Fruit fly (Drosophila melanogaster): ENCODE data around the gene CG5984.

Gene CG5984

dm6 chr3R:27282286-27282685 is 34.5 kb upstream of the CG5984 start, which contains the start of gene mrt (continued):
- TF ChIP-seq C15 (GFP tag; IDR thresholded peaks at IDR 0.05) = no peak
- TF ChIP-seq ewg (GFP tag; optimal IDR thresholded peaks at IDR 0.05) = no peak
- peak; percentile 19 for TF ChIP-seq Hsf (GFP tag; optimal IDR thresholded peaks at IDR 0.05)
- peak; percentile 61 for TF ChIP-seq dmrt99B (tag; optimal IDR thresholded peaks at IDR 0.05)
- TF ChIP-seq CG1529 (GFP tag; optimal IDR thresholded peaks at IDR 0.05) = no peak
- no peak for TF ChIP-seq CG15479 (GFP tag; optimal IDR thresholded peaks at IDR 0.05)
- TF ChIP-seq gfzf (GFP tag; optimal IDR thresholded peaks at IDR 0.05) = no peak
- 0 out of 2 replicates have a peak, but pooled peaks have one; percentile 9 for TF ChIP-seq rib (GFP tag; IDR thresholded peaks at IDR 0.05)
- peak; percentile 54 for TF ChIP-seq fd3F (GFP tag; optimal IDR thresholded peaks at IDR 0.05)
- no peak for TF ChIP-seq zf30C (GFP tag; optimal IDR thresholded peaks at IDR 0.05)
- no peak for TF ChIP-seq CG2129 (GFP tag; IDR thresholded peaks at IDR 0.05; ENCODE audit: partially characterized antibody)
- no peak for TF ChIP-seq CG10274 (GFP tag; optimal IDR thresholded peaks at IDR 0.05)
- no peak for TF ChIP-seq sc (optimal IDR thresholded peaks at IDR 0.05)
- no peak for TF ChIP-seq sc (GFP tag; optimal IDR thresholded peaks at IDR 0.05)
- peak; percentile 58 for TF ChIP-seq maf-S (GFP tag; optimal IDR thresholded peaks at IDR 0.05)
- TF ChIP-seq CG14014 (GFP tag; IDR thresholded peaks at IDR 0.05) = peak; percentile 50; the same call in 1 of the 2 replicates
- no peak for TF ChIP-seq Bgb (GFP tag; IDR thresholded peaks at IDR 0.05; ENCODE audit: partially characterized antibody)
- TF ChIP-seq CG7987 (GFP tag; optimal IDR thresholded peaks at IDR 0.05) = peak; percentile 73
- peak; percentile 69 for TF ChIP-seq lmd (GFP tag; IDR thresholded peaks at IDR 0.05)
- peak; percentile 50; the same call in 1 of the 3 replicates for TF ChIP-seq CG11560 (tag; IDR thresholded peaks at IDR 0.05)
- TF ChIP-seq CG7357 (GFP tag; IDR thresholded peaks at IDR 0.05) = peak; percentile 43; the same call in 1 of the 3 replicates
- no peak for TF ChIP-seq chinmo (GFP tag; IDR thresholded peaks at IDR 0.05; ENCODE audit: partially characterized antibody)
- no peak for TF ChIP-seq Abd-B (GFP tag; optimal IDR thresholded peaks at IDR 0.05)
- peak; percentile 63 for TF ChIP-seq CG11504 (tag; optimal IDR thresholded peaks at IDR 0.05)
- TF ChIP-seq Dll (GFP tag; IDR thresholded peaks at IDR 0.05; ENCODE audit: partially characterized antibody) = no peak
- no peak for TF ChIP-seq inv (GFP tag; IDR thresholded peaks at IDR 0.05; ENCODE audit: partially characterized antibody)
- TF ChIP-seq CG30431 (GFP tag; optimal IDR thresholded peaks at IDR 0.05) = peak; percentile 11
- TF ChIP-seq knrl (GFP tag; IDR thresholded peaks at IDR 0.05; ENCODE audit: partially characterized antibody) = no peak
- TF ChIP-seq eve (GFP tag; optimal IDR thresholded peaks at IDR 0.05) = no peak
- 0 out of 2 replicates have a peak, but pooled peaks have one; percentile 9 for TF ChIP-seq CG43689 (GFP tag; IDR thresholded peaks at IDR 0.05)
- no peak for TF ChIP-seq yki (optimal IDR thresholded peaks at IDR 0.05)
- no peak for TF ChIP-seq emc (GFP tag; optimal IDR thresholded peaks at IDR 0.05)
- peak; percentile 48 for TF ChIP-seq Myb (GFP tag; optimal IDR thresholded peaks at IDR 0.05)
- TF ChIP-seq Neu2 (GFP tag; optimal IDR thresholded peaks at IDR 0.05; ENCODE audit: borderline replicate concordance) = no peak
- peak; percentile 14 to 67 for TF ChIP-seq Hr51 (GFP tag; optimal IDR thresholded peaks at IDR 0.05)
- peak; percentile 11 for TF ChIP-seq Blimp-1 (GFP tag; optimal IDR thresholded peaks at IDR 0.05)
- TF ChIP-seq CG10321 (GFP tag; IDR thresholded peaks at IDR 0.05) = no peak
- TF ChIP-seq oc (tag; optimal IDR thresholded peaks at IDR 0.05) = peak; percentile 59
- peak; percentile 12 for TF ChIP-seq CG4617 (GFP tag; optimal IDR thresholded peaks at IDR 0.05; ENCODE audit: borderline replicate concordance)
- TF ChIP-seq jing (GFP tag; optimal IDR thresholded peaks at IDR 0.05) = no peak
- no peak for TF ChIP-seq wor (GFP tag; IDR thresholded peaks at IDR 0.05)
- peak; percentile 55 for TF ChIP-seq fu2 (GFP tag; optimal IDR thresholded peaks at IDR 0.05)
- peak; percentile 53; the same call in 1 of the 2 replicates for TF ChIP-seq NFAT (GFP tag; IDR thresholded peaks at IDR 0.05)
- no peak for TF ChIP-seq ttk (GFP tag; IDR thresholded peaks at IDR 0.05)
- no peak for TF ChIP-seq peb (GFP tag; IDR thresholded peaks at IDR 0.05)
- peak; percentile 36 to 37 for TF ChIP-seq chif (GFP tag; optimal IDR thresholded peaks at IDR 0.05)
- TF ChIP-seq Vsx1 (GFP tag; optimal IDR thresholded peaks at IDR 0.05) = no peak
- TF ChIP-seq CG17361 (GFP tag; IDR thresholded peaks at IDR 0.05) = peak; percentile 49; the same call in 2 of the 3 replicates
- TF ChIP-seq CoRest (tag; optimal IDR thresholded peaks at IDR 0.05) = peak; percentile 60
- peak; percentile 30 for TF ChIP-seq D19A (tag; optimal IDR thresholded peaks at IDR 0.05)
